Worm (Caenorhabditis elegans) whole organism, L3 larva: Measurements from ENCODE around the gene dhs-7.

Source experiments
- ZK546.5 ChIP-seq: sonication (generic microtip); optimal IDR thresholded peaks from 2 replicates; lab custom pipeline; 2017; ENCODE audit warnings: missing biosample characterization, missing genetic modification characterization
- ceh-82 ChIP-seq: fragments of 150-350 bp; optimal IDR thresholded peaks from 2 replicates; lab custom pipeline; 2014; ENCODE audit warnings: missing biosample characterization, missing genetic modification characterization
- fkh-10 ChIP-seq: sonication (generic microtip); optimal IDR thresholded peaks from 2 replicates; lab custom pipeline; 2017; ENCODE audit warnings: missing biosample characterization, missing genetic modification reagents, missing genetic modification characterization
- pqm-1 ChIP-seq: fragments of 150-350 bp; optimal IDR thresholded peaks from 2 replicates; lab custom pipeline; 2017; ENCODE audit warnings: missing biosample characterization, missing genetic modification characterization, inconsistent platforms
- snpc-4 ChIP-seq: fragments of 150-350 bp; optimal IDR thresholded peaks from 2 replicates; lab custom pipeline; 2014; ENCODE audit warnings: missing biosample characterization, missing genetic modification characterization
- unc-62 ChIP-seq: fragments of 150-350 bp; sonication (generic microtip); optimal IDR thresholded peaks from 4 replicates; lab custom pipeline; 2014; ENCODE audit warnings: missing biosample characterization, missing genetic modification reagents, missing genetic modification characterization

DNA sequence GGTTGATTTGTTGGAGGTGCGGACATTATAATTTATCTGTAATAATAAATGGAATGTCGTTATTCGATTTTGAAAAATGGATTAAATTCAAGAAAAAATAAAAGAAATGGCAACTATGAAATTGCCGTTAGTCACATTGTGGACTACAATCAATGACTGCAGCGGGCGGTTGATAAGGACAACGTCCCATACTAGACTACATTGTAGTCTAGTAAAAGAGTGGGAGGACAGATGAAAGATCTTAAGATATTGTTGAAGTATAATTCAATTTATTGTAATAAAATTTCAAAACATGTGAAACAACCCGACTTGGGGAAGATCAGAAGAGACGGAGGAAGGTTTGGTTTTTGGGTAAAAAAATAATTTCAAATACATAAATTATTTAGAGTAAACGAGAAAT, 43.7 kb upstream of the dhs-7 start, which contains the start of the genes prx-13 and ada-2:
- TF ChIP-seq pqm-1 (tag; lab: Kevin White, UChicago) (peak; percentile 60), snpc-4 (no peak), fkh-10 (GFP tag; lab: Kevin White, UChicago) (no peak), unc-62 (GFP tag; lab: Kevin White, UChicago) (no peak), ZK546.5 (tag; lab: Kevin White, UChicago) (no peak), ceh-82 (no peak)
